Fruit fly (Drosophila melanogaster) Kc167 (cell line): ENCODE results near the gene Gr93b.

ENCODE experiments used
- Myc ChIP-seq: fragments of >200 bp; optimal IDR thresholded peaks from 2 replicates; lab custom pipeline; 2017; ENCODE audit warnings: missing external identifiers
- Sin3A ChIP-seq: fragments of >200 bp; optimal IDR thresholded peaks from 2 replicates; lab custom pipeline; 2018; ENCODE audit warnings: missing external identifiers
- h ChIP-seq: fragments of >200 bp; optimal IDR thresholded peaks from 3 replicates; lab custom pipeline; 2018; ENCODE audit warnings: missing external identifiers
- insv ChIP-seq: fragments of >200 bp; optimal IDR thresholded peaks from 3 replicates; lab custom pipeline; 2018; ENCODE audit warnings: missing external identifiers
- psq ChIP-seq: fragments of >200 bp; optimal IDR thresholded peaks from 2 replicates; lab custom pipeline; 2017; ENCODE audit warnings: missing external identifiers
- ttk ChIP-seq: sonication (Bioruptor generic); optimal IDR thresholded peaks from 2 replicates; lab custom pipeline; 2017; ENCODE audit warnings: missing external identifiers

DNA sequence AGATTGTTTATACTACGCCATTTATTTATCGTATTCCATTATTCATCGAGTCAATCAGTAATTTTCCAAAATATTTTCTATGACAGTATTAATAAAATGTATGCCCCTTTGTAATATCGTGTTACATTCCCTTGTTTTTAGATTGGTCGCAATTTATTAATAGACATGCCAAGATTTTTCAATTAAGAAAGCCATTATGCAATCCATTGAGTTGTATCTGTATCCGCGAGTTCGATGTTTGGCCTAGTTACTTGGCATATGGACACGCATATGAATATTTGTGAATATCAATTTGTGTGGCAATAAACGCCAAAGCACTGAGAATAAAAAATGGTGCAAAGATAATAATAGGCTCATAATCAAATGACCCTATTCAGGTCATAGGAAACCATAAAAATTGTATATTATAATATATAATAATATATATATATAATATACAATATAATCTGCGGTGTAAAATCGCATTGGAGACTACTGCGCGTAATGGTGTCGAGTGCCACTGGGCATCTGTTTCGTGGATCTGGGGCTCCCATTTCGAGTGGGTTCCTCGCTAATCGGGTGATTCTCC, 20.3 kb upstream of the Gr93b start:
- TF ChIP-seq psq (no peak), insv (lab: Kevin White, UChicago) (no peak), h (lab: Kevin White, UChicago) (no peak), Myc (lab: Kevin White, UChicago) (no peak), Sin3A (lab: Kevin White, UChicago) (no peak), ttk (no peak)
